Fruit fly (Drosophila melanogaster) whole organism, adult: Measurements from ENCODE around the gene CG43902.

Experiments used
- CG12768 ChIP-seq: fragments of 200-800 bp; sonication (Bioruptor generic); optimal IDR thresholded peaks from 2 replicates; lab custom pipeline; 2017; ENCODE audit warnings: missing biosample characterization, missing genetic modification characterization, mild to moderate bottlenecking, moderate library complexity, missing genetic modification reagents
- CG33017 ChIP-seq: fragments of 200-800 bp; sonication (Bioruptor generic); optimal IDR thresholded peaks from 2 replicates; lab custom pipeline; 2018; ENCODE audit warnings: missing biosample characterization, mild to moderate bottlenecking, missing genetic modification characterization, moderate library complexity
- CG5204 ChIP-seq: fragments of 200-800 bp; sonication (Bioruptor generic); optimal IDR thresholded peaks from 2 replicates; lab custom pipeline; 2016; ENCODE audit warnings: missing biosample characterization, missing genetic modification characterization
- CG7045 ChIP-seq: fragments of 200-800 bp; sonication (Bioruptor generic); optimal IDR thresholded peaks from 2 replicates; lab custom pipeline; 2017; ENCODE audit warnings: missing biosample characterization, mild to moderate bottlenecking, missing genetic modification characterization
- CG7101 ChIP-seq: fragments of 200-800 bp; sonication (Bioruptor generic); optimal IDR thresholded peaks from 2 replicates; lab custom pipeline; 2018; ENCODE audit warnings: missing biosample characterization, mild to moderate bottlenecking, missing genetic modification characterization, moderate library complexity
- Clk ChIP-seq: fragments of 200-800 bp; sonication (Bioruptor generic); optimal IDR thresholded peaks from 2 replicates; lab custom pipeline; 2017; ENCODE audit warnings: missing biosample characterization, missing genetic modification characterization
- Crg-1 ChIP-seq: fragments of 200-800 bp; sonication (Bioruptor generic); optimal IDR thresholded peaks from 2 replicates; lab custom pipeline; 2016; ENCODE audit warnings: missing biosample characterization, missing genetic modification characterization
- Hr96 ChIP-seq: fragments of 200-800 bp; sonication (Bioruptor generic); optimal IDR thresholded peaks from 2 replicates; lab custom pipeline; 2016; ENCODE audit warnings: missing biosample characterization, missing genetic modification characterization
- cic ChIP-seq: fragments of 200-800 bp; sonication (Bioruptor generic); optimal IDR thresholded peaks from 2 replicates; lab custom pipeline; 2017; ENCODE audit warnings: missing biosample characterization, mild to moderate bottlenecking, missing genetic modification characterization, moderate library complexity
- cnc ChIP-seq, 2 experiments: fragments of >200 bp; optimal IDR thresholded peaks; 2 replicates each; lab custom pipeline; 2017
- ovo ChIP-seq: fragments of 200-800 bp; sonication (Bioruptor generic); optimal IDR thresholded peaks from 2 replicates; lab custom pipeline; 2016; ENCODE audit warnings: missing biosample characterization, missing genetic modification characterization
- pad ChIP-seq: fragments of 200-800 bp; sonication (Bioruptor generic); optimal IDR thresholded peaks from 3 replicates; lab custom pipeline; 2017; ENCODE audit warnings: missing biosample characterization, missing genetic modification characterization, mild to moderate bottlenecking, moderate library complexity, missing genetic modification reagents
- tj ChIP-seq: fragments of 200-800 bp; sonication (Bioruptor generic); optimal IDR thresholded peaks from 3 replicates; lab custom pipeline; 2017; ENCODE audit warnings: missing biosample characterization, mild to moderate bottlenecking, missing genetic modification characterization, moderate library complexity

- TF ChIP-seq CG33017 (tag; lab: Kevin White, UChicago): no peak
- TF ChIP-seq tj (GFP tag; lab: Kevin White, UChicago): no peak
- TF ChIP-seq CG5204 (GFP tag; lab: Kevin White, UChicago): no peak
- no peak for TF ChIP-seq Clk (GFP tag; lab: Kevin White, UChicago)
- no peak for TF ChIP-seq ovo (GFP tag; lab: Kevin White, UChicago)
- no peak for TF ChIP-seq CG7101 (tag; lab: Kevin White, UChicago)
- TF ChIP-seq cnc (optimal IDR thresholded peaks at IDR 0.05; lab: Kevin White, UChicago): no peak
- TF ChIP-seq CG7045 (GFP tag; lab: Kevin White, UChicago): no peak
- no peak for TF ChIP-seq pad (GFP tag; lab: Kevin White, UChicago)
- TF ChIP-seq Hr96: no peak
- TF ChIP-seq cic (GFP tag; lab: Kevin White, UChicago): no peak
- TF ChIP-seq Crg-1: no peak
- TF ChIP-seq CG12768 (GFP tag; lab: Kevin White, UChicago): no peak
These were observed 26.3 kb downstream of the CG43902 start for dm6 chrX:10184355-10185058.
